Fruit fly (Drosophila melanogaster) whole organism: ENCODE results near the gene Dbp73D.

ENCODE experiments used
- CG8478 ChIP-seq: fragments of >200 bp; optimal IDR thresholded peaks from 2 replicates; lab custom pipeline; 2018; ENCODE audit warnings: inconsistent platforms
- Dll ChIP-seq: fragments of >200 bp; optimal IDR thresholded peaks from 2 replicates; lab custom pipeline; 2017
- EcR ChIP-seq, 2 experiments: fragments of >200 bp; optimal IDR thresholded peaks; 2 replicates each; lab custom pipeline; 2017; ENCODE audit warnings: missing biosample characterization in 2 of 2, missing genetic modification characterization in 2 of 2, missing genetic modification reagents in 2 of 2
- pan ChIP-seq: fragments of >200 bp; optimal IDR thresholded peaks from 2 replicates; lab custom pipeline; 2017
- psq ChIP-seq: fragments of >200 bp; optimal IDR thresholded peaks from 2 replicates; lab custom pipeline; 2017
- usp ChIP-seq: fragments of >200 bp; optimal IDR thresholded peaks from 2 replicates; lab custom pipeline; 2017; ENCODE audit warnings: missing biosample characterization, missing genetic modification characterization, mixed read lengths

Gene Dbp73D

DNA sequence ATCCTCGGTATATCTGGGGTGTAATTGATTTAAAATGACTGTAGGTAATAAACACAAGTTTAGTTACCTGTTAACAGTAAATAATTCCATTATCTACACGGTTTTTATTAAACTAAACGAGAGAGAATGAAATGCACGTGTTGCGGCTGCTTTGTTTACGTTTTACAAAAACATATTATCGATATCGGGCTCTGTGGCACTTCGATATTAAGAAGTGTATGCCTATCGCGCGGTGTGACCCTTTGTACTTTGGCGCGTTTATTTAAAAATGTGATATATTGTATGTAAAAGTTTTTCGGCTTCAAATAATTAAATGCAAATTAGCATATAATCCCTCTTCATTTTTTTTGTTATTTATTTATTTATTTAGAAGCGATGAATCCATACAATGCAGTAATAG, at the start of gene Dbp73D:
Dbp73D (minus strand) TSS at position 174 of the 400 bp plus-strand sequence.
- TF ChIP-seq pan (lab: Kevin White, UChicago) (no peak), CG8478 (lab: Kevin White, UChicago) (no peak), psq (no peak), Dll (no peak), EcR (GFP tag; optimal IDR thresholded peaks at IDR 0.05; lab: Kevin White, UChicago) (no peak), usp (GFP tag; lab: Kevin White, UChicago) (no peak)

DNA sequence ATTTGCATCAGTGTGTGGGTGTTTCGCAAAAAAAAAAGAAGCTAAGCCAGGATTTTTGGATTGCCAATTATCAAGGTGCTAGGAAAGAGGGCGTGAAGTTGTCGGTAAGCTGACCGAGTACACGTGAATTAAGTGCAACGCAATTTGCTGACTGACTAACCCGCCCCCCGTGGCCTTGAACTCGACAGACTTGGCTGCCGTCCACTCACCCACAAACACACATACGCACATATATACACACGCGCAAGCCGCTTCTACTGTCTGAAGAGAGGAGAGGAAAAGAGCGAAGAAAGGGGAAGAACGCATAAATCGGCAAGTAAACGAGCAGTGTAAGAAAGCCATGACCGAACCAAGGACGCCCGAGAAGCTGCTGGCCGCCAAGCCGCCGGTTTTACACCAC, 49.7 kb upstream of the Dbp73D start:
- TF ChIP-seq usp (GFP tag; lab: Kevin White, UChicago): no peak
- no peak for TF ChIP-seq EcR (GFP tag; optimal IDR thresholded peaks at IDR 0.05; lab: Kevin White, UChicago)
- TF ChIP-seq Dll: no peak
- no peak for TF ChIP-seq CG8478 (lab: Kevin White, UChicago)
- TF ChIP-seq psq: no peak
- no peak for TF ChIP-seq pan (lab: Kevin White, UChicago)

- TF ChIP-seq usp (GFP tag; lab: Kevin White, UChicago): no peak
- TF ChIP-seq psq: no peak
- no peak for TF ChIP-seq CG8478 (lab: Kevin White, UChicago)
- TF ChIP-seq EcR (GFP tag; optimal IDR thresholded peaks at IDR 0.05; lab: Kevin White, UChicago): no peak
- TF ChIP-seq Dll: no peak
- TF ChIP-seq pan (lab: Kevin White, UChicago): no peak
Measured at dm6 chr3L:16779704-16780173, 49.1 kb upstream of the Dbp73D start, which contains the start of the genes mus302 and CG9705. mus302 (minus strand) TSS chr3L:16779736. CG9705 (plus strand) TSS chr3L:16780100.

dm6 chr3L:16772755-16773523, 42.3 kb upstream of the Dbp73D start:
- no peak for TF ChIP-seq pan (lab: Kevin White, UChicago)
- no peak for TF ChIP-seq Dll
- no peak for TF ChIP-seq EcR (GFP tag; optimal IDR thresholded peaks at IDR 0.05; lab: Kevin White, UChicago)
- no peak for TF ChIP-seq CG8478 (lab: Kevin White, UChicago)
- TF ChIP-seq psq: no peak
- no peak for TF ChIP-seq usp (GFP tag; lab: Kevin White, UChicago)

DNA sequence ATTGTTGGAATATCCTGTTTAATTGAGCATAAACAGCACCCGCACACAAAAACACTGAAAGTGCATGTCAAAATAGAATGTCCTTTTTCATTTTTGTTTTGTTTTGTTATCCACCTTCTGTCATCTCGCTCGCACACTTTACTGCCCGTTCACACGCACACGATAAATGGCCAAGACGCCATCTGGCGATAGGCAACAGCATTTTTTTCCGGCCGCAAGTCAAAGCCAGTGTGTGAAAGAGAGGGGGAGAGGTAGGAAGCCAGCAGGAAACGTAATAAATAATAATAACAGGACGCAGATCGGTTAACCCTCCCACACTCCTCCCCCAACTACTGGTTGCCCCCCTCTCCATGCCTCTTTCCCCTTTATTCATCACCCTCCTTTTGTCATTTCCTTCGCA, 39.2 kb upstream of the Dbp73D start:
- TF ChIP-seq EcR (GFP tag; optimal IDR thresholded peaks at IDR 0.05; lab: Kevin White, UChicago): no peak

DNA sequence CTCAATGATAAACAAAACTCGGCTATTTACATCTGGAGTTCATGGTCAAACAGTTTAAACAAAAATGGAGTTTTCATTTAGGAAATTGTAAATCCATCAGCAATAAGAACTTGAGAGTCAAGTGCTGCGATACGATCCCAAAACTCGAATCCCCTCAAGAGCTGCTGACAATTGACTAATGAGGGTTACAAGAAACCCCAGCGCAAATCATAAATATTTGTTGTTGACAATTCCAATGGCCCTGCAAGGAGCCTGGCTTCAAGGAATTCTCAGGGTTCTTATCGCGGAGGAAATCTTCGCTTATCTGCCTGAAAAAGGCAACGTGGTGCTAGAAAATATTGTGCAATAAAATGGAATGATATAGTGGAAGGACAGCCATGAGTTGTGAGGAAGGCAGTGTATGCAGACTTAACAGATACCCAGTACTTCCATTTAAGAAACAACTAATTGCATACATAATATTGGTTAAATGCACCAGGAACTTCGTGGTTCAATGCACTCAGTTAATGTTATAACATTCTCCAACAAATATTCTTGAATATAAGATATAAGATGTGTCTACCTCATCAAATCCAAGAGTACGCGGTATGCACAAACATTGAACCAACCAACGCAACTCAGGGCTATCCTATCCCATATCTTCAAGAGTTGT, 37.5 kb upstream of the Dbp73D start:
- TF ChIP-seq usp (GFP tag; lab: Kevin White, UChicago) (no peak), pan (lab: Kevin White, UChicago) (no peak)

DNA sequence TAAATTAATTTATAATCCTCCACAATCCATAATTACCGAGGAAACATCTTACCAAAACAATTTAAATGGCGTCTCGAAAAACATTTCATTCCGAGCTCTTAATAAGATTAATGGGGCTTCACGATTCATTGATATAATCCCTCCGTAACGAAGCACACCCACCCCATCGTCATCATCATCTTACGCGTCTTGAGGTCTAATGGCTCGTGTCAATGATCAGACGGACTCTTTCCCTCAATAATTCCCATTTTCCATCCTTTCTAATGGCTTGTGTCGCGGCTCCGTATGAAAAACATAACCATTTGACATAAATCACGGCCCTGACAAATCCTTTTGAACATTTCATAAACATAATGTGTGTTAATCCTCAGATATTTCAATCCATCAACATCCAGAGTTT, 36.3 kb upstream of the Dbp73D start:
- no peak for TF ChIP-seq usp (GFP tag; lab: Kevin White, UChicago)
- no peak for TF ChIP-seq EcR (GFP tag; optimal IDR thresholded peaks at IDR 0.05; lab: Kevin White, UChicago)
- TF ChIP-seq Dll: no peak
- TF ChIP-seq CG8478 (lab: Kevin White, UChicago): no peak
- no peak for TF ChIP-seq psq
- TF ChIP-seq pan (lab: Kevin White, UChicago): no peak

DNA sequence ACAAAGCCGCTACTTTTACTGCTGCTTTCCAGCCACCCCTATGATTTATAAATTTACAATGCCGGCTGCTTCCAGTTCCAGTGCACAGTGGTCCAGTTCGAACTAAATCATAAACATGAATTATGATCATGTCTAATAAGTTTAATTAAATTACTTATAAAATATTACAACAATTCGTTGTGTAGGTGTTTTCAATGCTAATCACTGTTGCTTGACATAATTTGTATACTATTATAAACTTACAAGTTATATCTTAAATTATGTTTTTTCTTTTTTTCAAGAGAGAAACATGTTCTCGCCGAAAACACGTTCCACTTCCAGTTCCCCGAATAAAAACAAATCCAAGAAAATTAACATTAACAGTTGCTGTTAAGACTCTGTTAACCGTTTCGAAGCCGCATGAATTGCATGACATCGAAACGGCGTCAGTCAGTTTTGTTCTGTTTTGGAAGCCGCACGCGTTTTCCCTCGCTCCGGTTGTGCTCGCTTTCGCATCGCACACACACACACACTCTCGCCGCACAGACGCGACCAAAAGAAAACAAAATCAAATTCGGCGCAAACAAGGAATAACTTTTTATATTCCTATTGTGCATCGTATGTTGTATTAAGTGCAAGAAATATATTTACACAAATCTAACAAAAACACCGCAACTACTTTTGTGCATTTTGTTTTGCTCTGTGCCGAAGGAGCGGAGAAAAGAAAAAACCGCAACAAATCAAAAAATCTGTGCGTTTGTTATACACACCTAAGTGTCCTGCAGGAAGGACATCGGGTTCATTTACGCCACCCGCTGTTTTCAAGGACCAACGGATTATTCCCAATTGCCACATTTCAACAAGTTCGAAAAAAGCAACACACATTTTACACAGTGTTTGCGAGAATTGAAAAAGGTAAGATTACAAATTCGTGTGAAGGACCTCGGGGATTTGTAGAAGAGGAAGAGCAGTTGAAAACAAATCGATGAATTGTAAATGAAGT, 35.3 kb upstream of the Dbp73D start, which contains the start of gene Nrt:
Nrt (plus strand) TSS at position 426 of the 982 bp plus-strand sequence.
- TF ChIP-seq EcR (GFP tag; optimal IDR thresholded peaks at IDR 0.05; lab: Kevin White, UChicago) (no peak), usp (GFP tag; lab: Kevin White, UChicago) (no peak), psq (no peak), Dll (no peak), pan (lab: Kevin White, UChicago) (no peak), CG8478 (lab: Kevin White, UChicago) (no peak)

DNA sequence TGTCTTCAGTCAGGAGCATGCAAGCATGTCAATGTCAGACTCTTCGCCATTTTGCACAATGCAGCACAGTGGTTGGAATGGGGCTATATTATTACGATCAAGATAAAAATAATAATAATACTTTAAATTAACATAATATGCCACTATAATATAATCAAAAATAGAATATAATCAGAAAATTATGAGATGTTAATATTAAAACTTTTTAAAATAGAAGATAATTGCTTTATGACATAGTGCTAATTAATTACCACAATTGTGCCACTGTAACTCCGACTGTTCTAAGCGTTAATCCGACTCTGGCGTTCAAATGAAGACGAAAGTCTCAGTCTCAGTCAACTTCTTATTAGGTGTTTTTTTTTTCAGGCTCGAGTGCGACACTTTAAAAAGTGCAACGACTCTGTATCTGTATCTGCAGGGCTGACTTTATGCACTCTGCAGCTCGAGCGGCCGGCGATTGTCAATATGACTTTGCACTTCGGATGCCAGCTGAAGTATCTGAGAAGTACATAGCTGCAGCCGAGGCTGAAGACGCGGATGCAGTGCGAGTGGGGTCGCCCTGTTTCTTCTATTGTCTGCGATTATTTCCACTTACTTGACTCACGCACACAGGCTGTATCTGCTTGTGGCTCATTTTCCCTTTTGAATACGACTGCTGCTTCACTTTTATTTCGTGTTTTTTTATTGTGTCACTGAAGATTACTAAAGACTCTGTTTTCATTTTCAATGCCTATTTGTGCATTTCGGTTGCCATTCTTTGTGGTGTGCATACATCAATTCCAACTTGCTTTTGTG, 31.8 kb upstream of the Dbp73D start:
- TF ChIP-seq CG8478 (lab: Kevin White, UChicago) (no peak), EcR (GFP tag; optimal IDR thresholded peaks at IDR 0.05; lab: Kevin White, UChicago) (peak in 1 of 2 experiments; percentile 64)

DNA sequence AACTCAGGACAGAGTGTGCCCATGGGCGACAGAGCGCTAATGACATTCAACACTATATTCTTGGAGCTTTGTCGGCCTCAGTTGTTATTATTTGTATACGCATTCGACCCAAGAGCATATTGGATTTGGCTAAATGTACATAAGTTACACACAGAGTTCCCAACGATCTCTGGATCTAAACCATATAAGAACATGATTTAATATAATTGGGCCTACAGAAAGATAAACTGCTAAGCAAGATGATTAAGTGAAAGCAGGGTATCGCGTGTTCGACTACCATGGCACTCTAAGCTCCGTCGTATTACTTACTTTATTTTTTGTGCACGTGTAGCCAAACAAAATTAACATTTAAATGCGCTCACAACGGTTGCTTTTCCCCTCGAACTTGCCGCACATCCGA, 29.7 kb upstream of the Dbp73D start:
- TF ChIP-seq usp (GFP tag; lab: Kevin White, UChicago) (no peak), pan (lab: Kevin White, UChicago) (no peak), Dll (no peak), EcR (GFP tag; optimal IDR thresholded peaks at IDR 0.05; lab: Kevin White, UChicago) (no peak), CG8478 (lab: Kevin White, UChicago) (no peak), psq (no peak)

dm6 chr3L:16759483-16759882, 28.9 kb upstream of the Dbp73D start:
- TF ChIP-seq usp (GFP tag; lab: Kevin White, UChicago): no peak
- no peak for TF ChIP-seq EcR (GFP tag; optimal IDR thresholded peaks at IDR 0.05; lab: Kevin White, UChicago)
- no peak for TF ChIP-seq psq
- TF ChIP-seq CG8478 (lab: Kevin White, UChicago): no peak
- TF ChIP-seq pan (lab: Kevin White, UChicago): no peak
- TF ChIP-seq Dll: no peak
